Fruit fly (Drosophila melanogaster) whole organism: ENCODE measurements around the gene fal.
A peak's percentile ranks its signal among the peaks of the same experiment; 100 is the strongest.

Experiments
- CG8478 ChIP-seq: fragments of >200 bp; optimal IDR thresholded peaks from 2 replicates; lab custom pipeline; 2018; ENCODE audit warnings: inconsistent platforms
- Dll ChIP-seq: fragments of >200 bp; optimal IDR thresholded peaks from 2 replicates; lab custom pipeline; 2017
- EcR ChIP-seq, 2 experiments: fragments of >200 bp; optimal IDR thresholded peaks; 2 replicates each; lab custom pipeline; 2017; ENCODE audit warnings: missing biosample characterization in 2 of 2, missing genetic modification characterization in 2 of 2, missing genetic modification reagents in 2 of 2
- pan ChIP-seq: fragments of >200 bp; optimal IDR thresholded peaks from 2 replicates; lab custom pipeline; 2017
- psq ChIP-seq: fragments of >200 bp; optimal IDR thresholded peaks from 2 replicates; lab custom pipeline; 2017
- usp ChIP-seq: fragments of >200 bp; optimal IDR thresholded peaks from 2 replicates; lab custom pipeline; 2017; ENCODE audit warnings: missing biosample characterization, missing genetic modification characterization, mixed read lengths

Gene fal

dm6 chr3L:19270542-19270941 lies 23.8 kb upstream of the fal start, which contains the start of gene CG14088:
Gene CG14088 (minus strand): TSS chr3L:19270642.
- TF ChIP-seq CG8478, result no peak
- no peak for TF ChIP-seq psq (lab: Kevin White, UChicago)
- TF ChIP-seq Dll, result no peak
- TF ChIP-seq usp (GFP tag; lab: Kevin White, UChicago), result no peak
- no peak for TF ChIP-seq EcR (GFP tag; optimal IDR thresholded peaks at IDR 0.05; lab: Kevin White, UChicago)
- TF ChIP-seq pan (lab: Kevin White, UChicago), result no peak

dm6 chr3L:19275491-19275890 lies 18.9 kb upstream of the fal start, which contains the start of gene CG14086:
Gene CG14086 (plus strand): TSS chr3L:19275791.
- TF ChIP-seq usp (GFP tag; lab: Kevin White, UChicago) (no peak), psq (lab: Kevin White, UChicago) (no peak), pan (lab: Kevin White, UChicago) (no peak), EcR (GFP tag; optimal IDR thresholded peaks at IDR 0.05; lab: Kevin White, UChicago) (no peak), CG8478 (no peak), Dll (no peak)

- TF ChIP-seq pan (lab: Kevin White, UChicago) (no peak), EcR (GFP tag; optimal IDR thresholded peaks at IDR 0.05; lab: Kevin White, UChicago) (no peak), Dll (no peak), CG8478 (no peak), psq (lab: Kevin White, UChicago) (no peak), usp (GFP tag; lab: Kevin White, UChicago) (no peak)
These were observed 14.1 kb upstream of the fal start for dm6 chr3L:19280283-19280682.

- TF ChIP-seq EcR (GFP tag; optimal IDR thresholded peaks at IDR 0.05; lab: Kevin White, UChicago) (no peak), psq (lab: Kevin White, UChicago) (no peak), Dll (no peak), pan (lab: Kevin White, UChicago) (no peak), CG8478 (no peak), usp (GFP tag; lab: Kevin White, UChicago) (no peak)
These were observed 13.7 kb upstream of the fal start, which contains the start of gene CG14089 for dm6 chr3L:19280700-19281099. Gene CG14089 (minus strand): TSS chr3L:19280800.

- TF ChIP-seq usp (GFP tag; lab: Kevin White, UChicago) (no peak), pan (lab: Kevin White, UChicago) (no peak), Dll (no peak), EcR (GFP tag; optimal IDR thresholded peaks at IDR 0.05; lab: Kevin White, UChicago) (no peak), psq (lab: Kevin White, UChicago) (no peak), CG8478 (no peak)
These were observed 5.9 kb upstream of the fal start for dm6 chr3L:19288395-19288969.

- no peak for TF ChIP-seq psq (lab: Kevin White, UChicago)
- TF ChIP-seq CG8478, result no peak
- TF ChIP-seq usp (GFP tag; lab: Kevin White, UChicago), result no peak
- TF ChIP-seq EcR (GFP tag; optimal IDR thresholded peaks at IDR 0.05; lab: Kevin White, UChicago), result no peak
- no peak for TF ChIP-seq pan (lab: Kevin White, UChicago)
- TF ChIP-seq Dll, result no peak
These were observed 5.0 kb upstream of the fal start for dm6 chr3L:19289411-19289810.

dm6 chr3L:19291465-19292413 lies 2.6 kb upstream of the fal start:
- TF ChIP-seq psq (lab: Kevin White, UChicago), result no peak
- TF ChIP-seq usp (GFP tag; lab: Kevin White, UChicago), result no peak
- TF ChIP-seq CG8478, result no peak
- no peak for TF ChIP-seq pan (lab: Kevin White, UChicago)
- TF ChIP-seq Dll, result no peak
- no peak for TF ChIP-seq EcR (GFP tag; optimal IDR thresholded peaks at IDR 0.05; lab: Kevin White, UChicago)

- TF ChIP-seq EcR (GFP tag; optimal IDR thresholded peaks at IDR 0.05; lab: Kevin White, UChicago) (no peak), Dll (peak; percentile 64)
These were observed 1.8 kb upstream of the fal start, which contains the start of gene Gbs-76A for dm6 chr3L:19292440-19293175. Gene Gbs-76A (minus strand): TSS chr3L:19292766.

dm6 chr3L:19293178-19293741 lies 1.1 kb upstream of the fal start:
- TF ChIP-seq EcR (GFP tag; optimal IDR thresholded peaks at IDR 0.05; lab: Kevin White, UChicago), result peak in 1 of 2 experiments; percentile 18
- TF ChIP-seq usp (GFP tag; lab: Kevin White, UChicago), result no peak

dm6 chr3L:19294613-19295299 lies 392 bp downstream of the fal start:
- TF ChIP-seq psq (lab: Kevin White, UChicago) (no peak), pan (lab: Kevin White, UChicago) (no peak), CG8478 (no peak), usp (GFP tag; lab: Kevin White, UChicago) (no peak), Dll (no peak), EcR (GFP tag; optimal IDR thresholded peaks at IDR 0.05; lab: Kevin White, UChicago) (no peak)

- TF ChIP-seq usp (GFP tag; lab: Kevin White, UChicago) (no peak), pan (lab: Kevin White, UChicago) (no peak), Dll (no peak)
These were observed 20.5 kb downstream of the fal start for dm6 chr3L:19314877-19315276.
